Worm (Caenorhabditis elegans) whole organism, young adult: ENCODE measurements around the gene idpa-2.

Source experiments
- dpff-1 ChIP-seq: sonication (generic microtip); optimal IDR thresholded peaks from 2 replicates; lab custom pipeline; 2017; ENCODE audit warnings: mild to moderate bottlenecking, missing genetic modification characterization, missing compliant biosample characterization
- somi-1 ChIP-seq: fragments of 200-800 bp; sonication (Bioruptor generic); optimal IDR thresholded peaks from 2 replicates; lab custom pipeline; 2018; ENCODE audit warnings: mild to moderate bottlenecking, missing genetic modification characterization, missing compliant biosample characterization
- unc-62 ChIP-seq: fragments of 150-350 bp; optimal IDR thresholded peaks from 2 replicates; lab custom pipeline; 2014; ENCODE audit warnings: missing biosample characterization, missing genetic modification reagents, missing genetic modification characterization

- TF ChIP-seq unc-62 = no peak
- TF ChIP-seq dpff-1 (tag; lab: Kevin White, UChicago) = no peak
- TF ChIP-seq somi-1 = no peak
These were observed 41.5 kb downstream of the idpa-2 start for ce11 chrII:8751042-8751441.
